Worm (Caenorhabditis elegans) whole organism, L3 larva: ENCODE measurements around the gene Y110A2AL.9.

ENCODE experiments used
- elt-2 ChIP-seq: sonication (generic microtip); optimal IDR thresholded peaks from 2 replicates; lab custom pipeline; 2016; ENCODE audit warnings: missing genetic modification reagents, mild to moderate bottlenecking, missing genetic modification characterization, missing compliant biosample characterization
- jun-1 ChIP-seq: fragments of 150-350 bp; optimal IDR thresholded peaks from 2 replicates; lab custom pipeline; 2014; ENCODE audit warnings: missing biosample characterization, missing genetic modification reagents, missing genetic modification characterization
- pqm-1 ChIP-seq: fragments of 150-350 bp; optimal IDR thresholded peaks from 2 replicates; lab custom pipeline; 2017; ENCODE audit warnings: missing biosample characterization, missing genetic modification characterization, inconsistent platforms
- unc-62 ChIP-seq: fragments of 150-350 bp; sonication (generic microtip); optimal IDR thresholded peaks from 4 replicates; lab custom pipeline; 2014; ENCODE audit warnings: missing biosample characterization, missing genetic modification reagents, missing genetic modification characterization

- TF ChIP-seq jun-1 (no peak), elt-2 (tag; lab: Kevin White, UChicago) (peak; percentile 17), unc-62 (GFP tag; lab: Kevin White, UChicago) (no peak), pqm-1 (tag; lab: Kevin White, UChicago) (no peak)
Observed at ce11 chrII:2831173-2831572, 35.3 kb downstream of the Y110A2AL.9 start, which contains the start of gene K12H6.6.
